Fruit fly (Drosophila melanogaster): Measurements from ENCODE around the gene ntc.

ntc gene

dm6 chr3L:3798488-3798887 lies 7.8 kb downstream of the ntc start (continued):
- TF ChIP-seq cad (GFP tag; optimal IDR thresholded peaks at IDR 0.05): no peak
- no peak for TF ChIP-seq CG14667 (GFP tag; IDR thresholded peaks at IDR 0.05)
- no peak for TF ChIP-seq zen (tag; optimal IDR thresholded peaks at IDR 0.05)
- no peak for TF ChIP-seq luna (GFP tag; optimal IDR thresholded peaks at IDR 0.05)
- no peak for TF ChIP-seq odd (GFP tag; optimal IDR thresholded peaks at IDR 0.05)
- no peak for TF ChIP-seq D (optimal IDR thresholded peaks at IDR 0.05)
- no peak for TF ChIP-seq D (GFP tag; optimal IDR thresholded peaks at IDR 0.05)
- TF ChIP-seq CG30403 (GFP tag; optimal IDR thresholded peaks at IDR 0.05): peak; percentile 28
- TF ChIP-seq CG10565 (GFP tag; optimal IDR thresholded peaks at IDR 0.05): no peak
- TF ChIP-seq CG10959 (GFP tag; IDR thresholded peaks at IDR 0.05): no peak
- TF ChIP-seq CG6813 (GFP tag; optimal IDR thresholded peaks at IDR 0.05): no peak
- 0 out of 2 replicates have a peak, but pooled peaks have one; percentile 9 for TF ChIP-seq CG31441 (GFP tag; IDR thresholded peaks at IDR 0.05)
- TF ChIP-seq nom (GFP tag; optimal IDR thresholded peaks at IDR 0.05): no peak
- TF ChIP-seq Oli (tag; optimal IDR thresholded peaks at IDR 0.05): no peak

dm6 chr3L:3797681-3798080 lies 8.6 kb downstream of the ntc start:
- TF ChIP-seq seq (GFP tag; IDR thresholded peaks at IDR 0.05) (0 out of 2 replicates have a peak, but pooled peaks have one; percentile 25), PHDP (tag; optimal IDR thresholded peaks at IDR 0.05) (peak; percentile 11), row (GFP tag; IDR thresholded peaks at IDR 0.05) (0 out of 3 replicates have a peak, but pooled peaks have one; percentile 18), vvl (GFP tag; IDR thresholded peaks at IDR 0.05) (peak; percentile 45; the same call in 1 of the 2 replicates), CG12769 (tag; optimal IDR thresholded peaks at IDR 0.05) (peak; percentile 18), ewg (GFP tag; optimal IDR thresholded peaks at IDR 0.05) (peak; percentile 2), hkb (optimal IDR thresholded peaks at IDR 0.05) (no peak), hkb (GFP tag; IDR thresholded peaks at IDR 0.05) (0 out of 2 replicates have a peak, but pooled peaks have one; percentile 26), CG5180 (GFP tag; optimal IDR thresholded peaks at IDR 0.05) (no peak), bsh (GFP tag; optimal IDR thresholded peaks at IDR 0.05) (peak in 1 of 2 experiments; percentile 11), CG12104 (GFP tag; optimal IDR thresholded peaks at IDR 0.05) (no peak), CG9932 (GFP tag; IDR thresholded peaks at IDR 0.05) (no peak), ase (GFP tag; IDR thresholded peaks at IDR 0.05) (no peak), Med (GFP tag) (peak; percentile 65), Xrp1 (GFP tag; IDR thresholded peaks at IDR 0.05) (peak; percentile 16; the same call in 1 of the 2 replicates), onecut (GFP tag; IDR thresholded peaks at IDR 0.05) (peak; percentile 18; the same call in 1 of the 2 replicates), dpn (GFP tag; optimal IDR thresholded peaks at IDR 0.05) (peak in 1 of 2 experiments; percentile 10), CG11504 (tag; optimal IDR thresholded peaks at IDR 0.05) (peak; percentile 11), Blimp-1 (GFP tag; optimal IDR thresholded peaks at IDR 0.05) (peak; percentile 1), ssp (GFP tag; IDR thresholded peaks at IDR 0.05) (0 out of 2 replicates have a peak, but pooled peaks have one; percentile 4), unpg (GFP tag; optimal IDR thresholded peaks at IDR 0.05) (peak; percentile 1), unc-4 (GFP tag; IDR thresholded peaks at IDR 0.05; ENCODE audit: partially characterized antibody) (no peak), ac (GFP tag; optimal IDR thresholded peaks at IDR 0.05) (no peak), CG1603 (tag; optimal IDR thresholded peaks at IDR 0.05) (peak; percentile 28), zen2 (GFP tag; IDR thresholded peaks at IDR 0.05; ENCODE audit: partially characterized antibody) (no peak), CG6175 (GFP tag; IDR thresholded peaks at IDR 0.05) (no peak), gem (tag; optimal IDR thresholded peaks at IDR 0.05) (peak; percentile 22), CG18599 (GFP tag; optimal IDR thresholded peaks at IDR 0.05) (peak; percentile 3), Myb (GFP tag; optimal IDR thresholded peaks at IDR 0.05) (no peak), mam (GFP tag; optimal IDR thresholded peaks at IDR 0.05) (no peak), Ets65A (GFP tag) (peak; percentile 91), CG2678 (tag; optimal IDR thresholded peaks at IDR 0.05) (peak; percentile 15), Drgx (GFP tag; IDR thresholded peaks at IDR 0.05) (no peak), wor (GFP tag; IDR thresholded peaks at IDR 0.05) (no peak), Xbp1 (GFP tag; optimal IDR thresholded peaks at IDR 0.05) (peak; percentile 11), CG7372 (GFP tag; IDR thresholded peaks at IDR 0.05) (no peak), croc (GFP tag; conservative IDR thresholded peaks at IDR 0.05) (no peak)
